Fruit fly (Drosophila melanogaster) S2 (cell line): ENCODE results near the gene CG13891.
A peak's percentile ranks its signal among the peaks of the same experiment; 100 is the strongest.

Experiments used
- CG8478 ChIP-seq: fragments of >200 bp; optimal IDR thresholded peaks from 2 replicates; lab custom pipeline; 2018
- CTCF ChIP-seq, 2 experiments: fragments of >200 bp; optimal IDR thresholded peaks; 2 replicates each; lab custom pipeline; 2018

The CG13891 gene

dm6 chr3L:433806-434205, at the start of gene CG13891:
CG13891 (minus strand) TSS chr3L:433906.
- TF ChIP-seq CG8478 (lab: Kevin White, UChicago) (no peak), CTCF (optimal IDR thresholded peaks at IDR 0.05; lab: Kevin White, UChicago) (no peak)

dm6 chr3L:473064-473463, 39.4 kb upstream of the CG13891 start:
- TF ChIP-seq CG8478 (lab: Kevin White, UChicago), result no peak
- TF ChIP-seq CTCF (optimal IDR thresholded peaks at IDR 0.05; lab: Kevin White, UChicago), result no peak

dm6 chr3L:471199-471598, 37.5 kb upstream of the CG13891 start:
- no peak for TF ChIP-seq CTCF (optimal IDR thresholded peaks at IDR 0.05; lab: Kevin White, UChicago)
- TF ChIP-seq CG8478 (lab: Kevin White, UChicago), result no peak

- TF ChIP-seq CTCF (optimal IDR thresholded peaks at IDR 0.05; lab: Kevin White, UChicago) (no peak), CG8478 (lab: Kevin White, UChicago) (no peak)
Observed at dm6 chr3L:465433-465832, 31.7 kb upstream of the CG13891 start.

- TF ChIP-seq CTCF (optimal IDR thresholded peaks at IDR 0.05; lab: Kevin White, UChicago) (no peak), CG8478 (lab: Kevin White, UChicago) (no peak)
Observed at dm6 chr3L:457384-457783, 23.7 kb upstream of the CG13891 start.

dm6 chr3L:456378-456777, 22.7 kb upstream of the CG13891 start:
- TF ChIP-seq CTCF (optimal IDR thresholded peaks at IDR 0.05; lab: Kevin White, UChicago), result no peak
- TF ChIP-seq CG8478 (lab: Kevin White, UChicago), result no peak

dm6 chr3L:454802-455579, 21.3 kb upstream of the CG13891 start:
- no peak for TF ChIP-seq CG8478 (lab: Kevin White, UChicago)
- TF ChIP-seq CTCF (optimal IDR thresholded peaks at IDR 0.05; lab: Kevin White, UChicago), result no peak

- TF ChIP-seq CTCF (optimal IDR thresholded peaks at IDR 0.05; lab: Kevin White, UChicago), result no peak
- TF ChIP-seq CG8478 (lab: Kevin White, UChicago), result no peak
Observed at dm6 chr3L:448050-449039, 14.6 kb upstream of the CG13891 start.

dm6 chr3L:447249-447648, 13.5 kb upstream of the CG13891 start:
- no peak for TF ChIP-seq CTCF (optimal IDR thresholded peaks at IDR 0.05; lab: Kevin White, UChicago)

dm6 chr3L:445746-446534, 12.2 kb upstream of the CG13891 start:
- no peak for TF ChIP-seq CG8478 (lab: Kevin White, UChicago)
- no peak for TF ChIP-seq CTCF (optimal IDR thresholded peaks at IDR 0.05; lab: Kevin White, UChicago)

- TF ChIP-seq CG8478 (lab: Kevin White, UChicago) (no peak), CTCF (optimal IDR thresholded peaks at IDR 0.05; lab: Kevin White, UChicago) (peak; percentile 40 to 53)
Observed at dm6 chr3L:441644-442193, 8.0 kb upstream of the CG13891 start.

- TF ChIP-seq CTCF (optimal IDR thresholded peaks at IDR 0.05; lab: Kevin White, UChicago) (no peak), CG8478 (lab: Kevin White, UChicago) (no peak)
Observed at dm6 chr3L:441035-441604, 7.4 kb upstream of the CG13891 start.

dm6 chr3L:440249-440648, 6.5 kb upstream of the CG13891 start:
- TF ChIP-seq CG8478 (lab: Kevin White, UChicago) (no peak), CTCF (optimal IDR thresholded peaks at IDR 0.05; lab: Kevin White, UChicago) (no peak)

dm6 chr3L:439538-439937, 5.8 kb upstream of the CG13891 start:
- TF ChIP-seq CG8478 (lab: Kevin White, UChicago), result no peak
- no peak for TF ChIP-seq CTCF (optimal IDR thresholded peaks at IDR 0.05; lab: Kevin White, UChicago)
